Worm (Caenorhabditis elegans) whole organism, mixed stage, embryonic: Measurements from ENCODE around the gene Y51H4A.13.

Source experiments
- M03D4.4 ChIP-seq: sonication (generic microtip); optimal IDR thresholded peaks from 2 replicates; lab custom pipeline; 2017; ENCODE audit warnings: mild to moderate bottlenecking, missing genetic modification characterization, missing compliant biosample characterization
- bed-3 ChIP-seq: fragments of 200-800 bp; sonication (Bioruptor generic); optimal IDR thresholded peaks from 3 replicates; lab custom pipeline; 2018; ENCODE audit warnings: mild to moderate bottlenecking, missing genetic modification characterization, moderate library complexity, missing compliant biosample characterization
- blmp-1 ChIP-seq: fragments of 150-350 bp; optimal IDR thresholded peaks from 2 replicates; lab custom pipeline; 2014; ENCODE audit warnings: missing biosample characterization, missing genetic modification characterization
- ceh-39 ChIP-seq: fragments of 150-350 bp; optimal IDR thresholded peaks from 2 replicates; lab custom pipeline; 2014; ENCODE audit warnings: missing biosample characterization, missing genetic modification characterization
- ceh-43 ChIP-seq: fragments of 200-800 bp; sonication (Bioruptor generic); optimal IDR thresholded peaks from 2 replicates; lab custom pipeline; 2018; ENCODE audit warnings: mild to moderate bottlenecking, missing genetic modification characterization, moderate library complexity, missing compliant biosample characterization
- ceh-83 ChIP-seq: fragments of 200-800 bp; sonication (Bioruptor generic); optimal IDR thresholded peaks from 2 replicates; lab custom pipeline; 2018; ENCODE audit warnings: mild to moderate bottlenecking, missing genetic modification characterization, missing compliant biosample characterization
- ces-1 ChIP-seq: fragments of 150-350 bp; optimal IDR thresholded peaks from 2 replicates; lab custom pipeline; 2014; ENCODE audit warnings: missing biosample characterization, missing genetic modification reagents, missing genetic modification characterization
- cnd-1 ChIP-seq: fragments of 200-800 bp; sonication (Bioruptor generic); optimal IDR thresholded peaks from 2 replicates; lab custom pipeline; 2018; ENCODE audit warnings: mild to moderate bottlenecking, missing genetic modification characterization, missing compliant biosample characterization
- drap-1 ChIP-seq: fragments of 200-800 bp; sonication (Bioruptor generic); optimal IDR thresholded peaks from 3 replicates; lab custom pipeline; 2018; ENCODE audit warnings: mild to moderate bottlenecking, missing genetic modification characterization, missing compliant biosample characterization
- elt-1 ChIP-seq: sonication (generic microtip); optimal IDR thresholded peaks from 2 replicates; lab custom pipeline; 2017; ENCODE audit warnings: missing genetic modification characterization, mild to moderate bottlenecking, missing compliant biosample characterization, antibody characterized with exemption, moderate library complexity, borderline replicate concordance; ENCODE audit not compliant: insufficient read depth
- elt-3 ChIP-seq: fragments of 150-350 bp; optimal IDR thresholded peaks from 2 replicates; lab custom pipeline; 2014; ENCODE audit warnings: missing biosample characterization, missing genetic modification characterization
- flh-1 ChIP-seq: fragments of 200-800 bp; sonication (Bioruptor generic); optimal IDR thresholded peaks from 2 replicates; lab custom pipeline; 2018; ENCODE audit warnings: mild to moderate bottlenecking, missing genetic modification characterization, moderate library complexity, missing compliant biosample characterization
- ham-2 ChIP-seq: fragments of 200-800 bp; sonication (Bioruptor generic); optimal IDR thresholded peaks from 2 replicates; lab custom pipeline; 2018; ENCODE audit warnings: mild to moderate bottlenecking, missing genetic modification characterization, missing compliant biosample characterization
- hlh-1 ChIP-seq: fragments of 150-350 bp; optimal IDR thresholded peaks from 2 replicates; lab custom pipeline; 2014; ENCODE audit warnings: missing biosample characterization, missing genetic modification reagents, missing genetic modification characterization
- lin-13 ChIP-seq: fragments of 150-350 bp; optimal IDR thresholded peaks from 2 replicates; lab custom pipeline; 2014; ENCODE audit warnings: missing biosample characterization, missing genetic modification characterization
- lin-32 ChIP-seq: fragments of 200-800 bp; sonication (Bioruptor generic); optimal IDR thresholded peaks from 2 replicates; lab custom pipeline; 2018; ENCODE audit warnings: mild to moderate bottlenecking, missing genetic modification characterization, missing compliant biosample characterization
- lsy-2 ChIP-seq: fragments of 150-350 bp; optimal IDR thresholded peaks from 2 replicates; lab custom pipeline; 2014; ENCODE audit warnings: missing biosample characterization, missing genetic modification characterization
- mab-5 ChIP-seq: fragments of 150-350 bp; optimal IDR thresholded peaks from 2 replicates; lab custom pipeline; 2014; ENCODE audit warnings: missing biosample characterization, missing genetic modification characterization
- mep-1 ChIP-seq: fragments of 150-350 bp; optimal IDR thresholded peaks from 2 replicates; lab custom pipeline; 2017; ENCODE audit warnings: missing biosample characterization, missing genetic modification reagents, missing genetic modification characterization, inconsistent platforms
- mls-2 ChIP-seq: sonication (generic microtip); optimal IDR thresholded peaks from 2 replicates; lab custom pipeline; 2016; ENCODE audit warnings: mild to moderate bottlenecking, missing genetic modification characterization, moderate library complexity, missing compliant biosample characterization
- nhr-12 ChIP-seq: fragments of 150-350 bp; optimal IDR thresholded peaks from 2 replicates; lab custom pipeline; 2014; ENCODE audit warnings: missing biosample characterization, missing genetic modification characterization
- nhr-2 ChIP-seq: fragments of 150-350 bp; optimal IDR thresholded peaks from 2 replicates; lab custom pipeline; 2014; ENCODE audit warnings: missing biosample characterization, missing genetic modification characterization
- nhr-237 ChIP-seq: fragments of 150-350 bp; optimal IDR thresholded peaks from 2 replicates; lab custom pipeline; 2014; ENCODE audit warnings: missing biosample characterization, missing genetic modification characterization
- nhr-28 ChIP-seq: fragments of 150-350 bp; optimal IDR thresholded peaks from 2 replicates; lab custom pipeline; 2014; ENCODE audit warnings: missing biosample characterization, missing genetic modification characterization
- nhr-76 ChIP-seq: sonication (generic microtip); optimal IDR thresholded peaks from 2 replicates; lab custom pipeline; 2017; ENCODE audit warnings: missing biosample characterization, missing genetic modification characterization
- pha-4 ChIP-seq: fragments of 150-350 bp; optimal IDR thresholded peaks from 2 replicates; lab custom pipeline; 2018; ENCODE audit warnings: missing biosample characterization, missing genetic modification reagents, missing genetic modification characterization
- sem-2 ChIP-seq: fragments of 200-800 bp; sonication (Bioruptor generic); optimal IDR thresholded peaks from 2 replicates; lab custom pipeline; 2018; ENCODE audit warnings: mild to moderate bottlenecking, missing genetic modification characterization, missing compliant biosample characterization
- snpc-4 ChIP-seq: fragments of 150-350 bp; optimal IDR thresholded peaks from 2 replicates; lab custom pipeline; 2014; ENCODE audit warnings: missing biosample characterization, missing genetic modification characterization
- sptf-1 ChIP-seq: sonication (generic microtip); optimal IDR thresholded peaks from 2 replicates; lab custom pipeline; 2017; ENCODE audit warnings: mild to moderate bottlenecking, missing genetic modification characterization, moderate library complexity, missing compliant biosample characterization
- tbx-8 ChIP-seq: fragments of 200-800 bp; sonication (Bioruptor generic); optimal IDR thresholded peaks from 2 replicates; lab custom pipeline; 2018; ENCODE audit warnings: mild to moderate bottlenecking, missing genetic modification characterization, moderate library complexity, missing compliant biosample characterization
- unc-39 ChIP-seq: fragments of 150-350 bp; optimal IDR thresholded peaks from 2 replicates; lab custom pipeline; 2014; ENCODE audit warnings: missing biosample characterization, missing genetic modification characterization
- zip-8 ChIP-seq: fragments of 150-350 bp; optimal IDR thresholded peaks from 2 replicates; lab custom pipeline; 2014; ENCODE audit warnings: missing biosample characterization, missing genetic modification characterization
- ztf-11 ChIP-seq: fragments of 150-350 bp; optimal IDR thresholded peaks from 2 replicates; lab custom pipeline; 2014; ENCODE audit warnings: missing biosample characterization, missing genetic modification characterization

The Y51H4A.13 gene

ce11 chrIV:16643782-16644181 lies 2.4 kb downstream of the Y51H4A.13 start:
- no peak for TF ChIP-seq lin-32 (GFP tag; lab: Kevin White, UChicago)
- no peak for TF ChIP-seq sem-2 (GFP tag; lab: Kevin White, UChicago)
- no peak for TF ChIP-seq elt-3 (tag; lab: Kevin White, UChicago)
- TF ChIP-seq elt-1 (tag; lab: Kevin White, UChicago): no peak
- TF ChIP-seq sptf-1 (tag; lab: Kevin White, UChicago): no peak
- no peak for TF ChIP-seq nhr-237 (tag; lab: Kevin White, UChicago)
- TF ChIP-seq ceh-39: no peak
- TF ChIP-seq nhr-28: no peak
- no peak for TF ChIP-seq drap-1 (GFP tag; lab: Kevin White, UChicago)
- no peak for TF ChIP-seq ceh-83 (GFP tag; lab: Kevin White, UChicago)
- no peak for TF ChIP-seq ces-1 (GFP tag; lab: Kevin White, UChicago)

- no peak for TF ChIP-seq nhr-76 (tag; lab: Kevin White, UChicago)
- no peak for TF ChIP-seq ces-1 (GFP tag; lab: Kevin White, UChicago)
- TF ChIP-seq mep-1 (tag; lab: Kevin White, UChicago): no peak
- no peak for TF ChIP-seq ceh-39
- no peak for TF ChIP-seq drap-1 (GFP tag; lab: Kevin White, UChicago)
- no peak for TF ChIP-seq flh-1 (GFP tag; lab: Kevin White, UChicago)
- TF ChIP-seq sem-2 (GFP tag; lab: Kevin White, UChicago): no peak
- no peak for TF ChIP-seq lin-13 (tag; lab: Kevin White, UChicago)
- no peak for TF ChIP-seq nhr-2 (tag; lab: Kevin White, UChicago)
- TF ChIP-seq nhr-237 (tag; lab: Kevin White, UChicago): no peak
- TF ChIP-seq blmp-1 (tag; lab: Kevin White, UChicago): no peak
- TF ChIP-seq M03D4.4 (tag; lab: Kevin White, UChicago): no peak
- no peak for TF ChIP-seq mab-5 (tag; lab: Kevin White, UChicago)
- TF ChIP-seq hlh-1 (tag; lab: Kevin White, UChicago): no peak
These were observed 15.6 kb downstream of the Y51H4A.13 start, which contains the start of gene fipr-27 for ce11 chrIV:16630622-16631021. fipr-27 (plus strand) TSS chrIV:16630922.

ce11 chrIV:16629815-16630214 lies 16.4 kb downstream of the Y51H4A.13 start:
- TF ChIP-seq elt-1 (tag; lab: Kevin White, UChicago) (no peak), flh-1 (GFP tag; lab: Kevin White, UChicago) (no peak), lsy-2 (no peak), ceh-43 (GFP tag; lab: Kevin White, UChicago) (no peak), ztf-11 (tag; lab: Kevin White, UChicago) (no peak), unc-39 (tag; lab: Kevin White, UChicago) (no peak), cnd-1 (no peak), sptf-1 (tag; lab: Kevin White, UChicago) (no peak), nhr-2 (tag; lab: Kevin White, UChicago) (no peak), mep-1 (tag; lab: Kevin White, UChicago) (no peak), zip-8 (tag; lab: Kevin White, UChicago) (no peak), nhr-28 (no peak)

ce11 chrIV:16629090-16629489 lies 17.1 kb downstream of the Y51H4A.13 start, which contains the start of gene Y51H4A.936:
Y51H4A.936 (plus strand) TSS chrIV:16629390.
- TF ChIP-seq zip-8 (tag; lab: Kevin White, UChicago) (no peak), unc-39 (tag; lab: Kevin White, UChicago) (no peak), bed-3 (GFP tag; lab: Kevin White, UChicago) (no peak), pha-4 (no peak), lsy-2 (no peak), tbx-8 (GFP tag; lab: Kevin White, UChicago) (no peak), ces-1 (GFP tag; lab: Kevin White, UChicago) (no peak), blmp-1 (tag; lab: Kevin White, UChicago) (no peak), mab-5 (tag; lab: Kevin White, UChicago) (no peak), ceh-83 (GFP tag; lab: Kevin White, UChicago) (no peak), nhr-12 (tag; lab: Kevin White, UChicago) (no peak)
- TF ChIP-seq, all 35 proteins: peak for 0

- no peak for TF ChIP-seq elt-1 (tag; lab: Kevin White, UChicago)
- no peak for TF ChIP-seq nhr-76 (tag; lab: Kevin White, UChicago)
- no peak for TF ChIP-seq ham-2 (GFP tag; lab: Kevin White, UChicago)
- no peak for TF ChIP-seq snpc-4 (tag; lab: Kevin White, UChicago)
- no peak for TF ChIP-seq bed-3 (GFP tag; lab: Kevin White, UChicago)
- no peak for TF ChIP-seq lsy-2
- no peak for TF ChIP-seq M03D4.4 (tag; lab: Kevin White, UChicago)
- no peak for TF ChIP-seq ces-1 (GFP tag; lab: Kevin White, UChicago)
- no peak for TF ChIP-seq lin-13 (tag; lab: Kevin White, UChicago)
- TF ChIP-seq mls-2 (tag; lab: Kevin White, UChicago): no peak
- no peak for TF ChIP-seq nhr-28
- no peak for TF ChIP-seq nhr-237 (tag; lab: Kevin White, UChicago)
- TF ChIP-seq hlh-1 (tag; lab: Kevin White, UChicago): no peak
These were observed 18.5 kb downstream of the Y51H4A.13 start, which contains the start of gene fipr-28 for ce11 chrIV:16627676-16628075. fipr-28 (plus strand) TSS chrIV:16627976.
